Worm (Caenorhabditis elegans) whole organism, young adult: ENCODE results near the gene Y57G11C.43.
A peak's percentile ranks its signal among the peaks of the same experiment; 100 is the strongest.

Experiments
- B0035.1 ChIP-seq: sonication (generic microtip); optimal IDR thresholded peaks from 2 replicates; lab custom pipeline; 2016; ENCODE audit warnings: missing genetic modification characterization, mild to moderate bottlenecking, missing compliant biosample characterization, missing genotype, missing genetic modification reagents
- B0261.1 ChIP-seq: sonication (generic microtip); optimal IDR thresholded peaks from 2 replicates; lab custom pipeline; 2016; ENCODE audit warnings: mild to moderate bottlenecking, missing genetic modification characterization, moderate library complexity, missing compliant biosample characterization
- B0336.3 ChIP-seq: fragments of 200-800 bp; sonication (Bioruptor generic); IDR thresholded peaks from 2 replicates; pipeline ENCODE4 v1.3.6; 2022; ENCODE audit warnings: missing genetic modification characterization, missing compliant biosample characterization
- C06A6.2 ChIP-seq: fragments of 200-800 bp; sonication (Bioruptor generic); conservative IDR thresholded peaks from 2 replicates; pipeline ENCODE4 v1.3.6; 2022; ENCODE audit warnings: missing genetic modification characterization, missing compliant biosample characterization
- D2030.7 ChIP-seq: fragments of 200-800 bp; sonication (Bioruptor generic); IDR thresholded peaks from 2 replicates; pipeline ENCODE4 v1.3.6; 2022; ENCODE audit warnings: missing genetic modification reagents, missing genetic modification characterization, missing compliant biosample characterization
- F10E7.11 ChIP-seq: sonication (generic microtip); optimal IDR thresholded peaks from 2 replicates; lab custom pipeline; 2017; ENCODE audit warnings: mild to moderate bottlenecking, missing genetic modification characterization, moderate library complexity, missing compliant biosample characterization
- F23B12.7 ChIP-seq: sonication (generic microtip); optimal IDR thresholded peaks from 2 replicates; lab custom pipeline; 2017; ENCODE audit warnings: missing genetic modification characterization, mild to moderate bottlenecking, missing compliant biosample characterization, antibody characterized with exemption, moderate library complexity; ENCODE audit not compliant: insufficient read depth
- F52B5.7 ChIP-seq: sonication (generic microtip); optimal IDR thresholded peaks from 2 replicates; lab custom pipeline; 2016; ENCODE audit warnings: mild to moderate bottlenecking, missing genetic modification characterization, missing compliant biosample characterization
- F57A8.1 ChIP-seq: fragments of 200-800 bp; sonication (Bioruptor generic); optimal IDR thresholded peaks from 2 replicates; lab custom pipeline; 2018; ENCODE audit warnings: mild to moderate bottlenecking, missing genetic modification characterization, moderate library complexity, missing compliant biosample characterization
- K11D2.4 ChIP-seq: fragments of 200-800 bp; sonication (Bioruptor generic); IDR thresholded peaks from 2 replicates; pipeline ENCODE4 v1.3.6; 2022; ENCODE audit warnings: missing genetic modification reagents, missing genetic modification characterization, missing compliant biosample characterization
- K12H6.12 ChIP-seq: fragments of 200-800 bp; sonication (Bioruptor generic); optimal IDR thresholded peaks from 2 replicates; lab custom pipeline; 2018; ENCODE audit warnings: mild to moderate bottlenecking, missing genetic modification characterization, missing compliant biosample characterization
- Y53G8AR.9 ChIP-seq: fragments of 200-800 bp; sonication (Bioruptor generic); conservative IDR thresholded peaks from 2 replicates; pipeline ENCODE4 v1.3.6; 2022; ENCODE audit warnings: missing genetic modification reagents, missing genetic modification characterization, missing compliant biosample characterization
- Y79H2A.3 ChIP-seq: fragments of 200-800 bp; sonication (Bioruptor generic); conservative IDR thresholded peaks from 2 replicates; pipeline ENCODE4 v1.3.6; 2022; ENCODE audit warnings: missing genetic modification reagents, missing genetic modification characterization, missing compliant biosample characterization
- ama-1 ChIP-seq, 3 experiments: fragments of 150-350 bp in 1 of 3; sonication (generic microtip) in 2 of 3; optimal IDR thresholded peaks; 2 replicates each; lab custom pipeline; 2014 to 2018; ENCODE audit warnings: missing biosample characterization in 2 of 3, missing genetic modification characterization in 2 of 3, missing genetic modification reagents in 2 of 3
- atf-7 ChIP-seq: sonication (generic microtip); optimal IDR thresholded peaks from 2 replicates; lab custom pipeline; 2017; ENCODE audit warnings: mild to moderate bottlenecking, missing genetic modification characterization, missing compliant biosample characterization
- attf-3 ChIP-seq: fragments of 200-800 bp; sonication (Bioruptor generic); conservative IDR thresholded peaks from 2 replicates; pipeline ENCODE4 v1.3.6; 2022; ENCODE audit warnings: missing genetic modification reagents, missing genetic modification characterization, missing compliant biosample characterization
- attf-5 ChIP-seq: fragments of 200-800 bp; sonication (Bioruptor generic); optimal IDR thresholded peaks from 2 replicates; lab custom pipeline; 2018; ENCODE audit warnings: mild to moderate bottlenecking, missing genetic modification characterization, missing compliant biosample characterization
- cebp-2 ChIP-seq: fragments of 200-800 bp; sonication (Bioruptor generic); IDR thresholded peaks from 2 replicates; pipeline ENCODE4 v1.3.6; 2022; ENCODE audit warnings: missing genetic modification characterization, missing compliant biosample characterization
- ceh-100 ChIP-seq: fragments of 200-800 bp; sonication (Bioruptor generic); IDR thresholded peaks from 2 replicates; pipeline ENCODE4 v1.3.6; 2022; ENCODE audit warnings: missing genetic modification reagents, missing genetic modification characterization, missing compliant biosample characterization
- ceh-27 ChIP-seq: fragments of 200-800 bp; sonication (Bioruptor generic); optimal IDR thresholded peaks from 2 replicates; lab custom pipeline; 2018; ENCODE audit warnings: mild to moderate bottlenecking, missing genetic modification characterization, moderate library complexity, missing compliant biosample characterization
- ceh-91 ChIP-seq: fragments of 200-800 bp; sonication (Bioruptor generic); IDR thresholded peaks from 2 replicates; pipeline ENCODE4 v1.3.6; 2022; ENCODE audit warnings: missing genetic modification reagents, missing genetic modification characterization, missing compliant biosample characterization
- die-1 ChIP-seq: sonication (generic microtip); optimal IDR thresholded peaks from 2 replicates; lab custom pipeline; 2016; ENCODE audit warnings: missing genotype, mild to moderate bottlenecking, missing genetic modification characterization, missing compliant biosample characterization
- dox-1 ChIP-seq: fragments of 200-800 bp; sonication (Bioruptor generic); IDR thresholded peaks from 2 replicates; pipeline ENCODE4 v1.3.6; 2022; ENCODE audit warnings: missing genetic modification reagents, missing genetic modification characterization, missing compliant biosample characterization
- egrh-3 ChIP-seq: fragments of 200-800 bp; sonication (Bioruptor generic); IDR thresholded peaks from 2 replicates; pipeline ENCODE4 v1.3.6; 2022; ENCODE audit warnings: missing genetic modification reagents, missing genetic modification characterization, missing compliant biosample characterization
- ets-4 ChIP-seq: fragments of 200-800 bp; sonication (Bioruptor generic); optimal IDR thresholded peaks from 2 replicates; lab custom pipeline; 2018; ENCODE audit warnings: mild to moderate bottlenecking, missing genetic modification characterization, missing compliant biosample characterization
- him-1 ChIP-seq: sonication (generic microtip); optimal IDR thresholded peaks from 2 replicates; lab custom pipeline; 2016; ENCODE audit warnings: missing genotype, missing genetic modification reagents, missing genetic modification characterization, missing compliant biosample characterization
- hlh-26 ChIP-seq: fragments of 200-800 bp; sonication (Bioruptor generic); conservative IDR thresholded peaks from 2 replicates; pipeline ENCODE4 v1.3.6; 2022; ENCODE audit warnings: missing genetic modification reagents, missing genetic modification characterization, missing compliant biosample characterization
- hsf-1 ChIP-seq: fragments of 200-800 bp; sonication (Bioruptor generic); IDR thresholded peaks from 2 replicates; pipeline ENCODE4 v1.3.6; 2022; ENCODE audit warnings: missing genetic modification reagents, missing genetic modification characterization, missing compliant biosample characterization
- let-607 ChIP-seq, 2 experiments: fragments of 200-800 bp in 1 of 2; sonication (Bioruptor generic) in 1 of 2; sonication (generic microtip) in 1 of 2; optimal IDR thresholded peaks; 2 replicates each; lab custom pipeline; 2016 to 2018; ENCODE audit warnings: mild to moderate bottlenecking in 2 of 2, missing compliant biosample characterization in 2 of 2, missing genetic modification characterization in 2 of 2, moderate library complexity in 2 of 2, missing genotype in 1 of 2
- madf-10 ChIP-seq: sonication (generic microtip); optimal IDR thresholded peaks from 2 replicates; lab custom pipeline; 2016; ENCODE audit warnings: mild to moderate bottlenecking, missing genetic modification characterization, missing compliant biosample characterization
- madf-3 ChIP-seq: fragments of 200-800 bp; sonication (Bioruptor generic); IDR thresholded peaks from 2 replicates; pipeline ENCODE4 v1.3.6; 2022; ENCODE audit warnings: missing genetic modification reagents, missing genetic modification characterization, missing compliant biosample characterization
- mcd-1 ChIP-seq: fragments of 200-800 bp; sonication (Bioruptor generic); IDR thresholded peaks from 2 replicates; pipeline ENCODE4 v1.3.6; 2022; ENCODE audit warnings: missing genetic modification reagents, missing genetic modification characterization, missing compliant biosample characterization
- mes-4 ChIP-seq: sonication (generic microtip); optimal IDR thresholded peaks from 2 replicates; lab custom pipeline; 2016; ENCODE audit warnings: missing genotype, missing genetic modification characterization, missing compliant biosample characterization
- mxl-1 ChIP-seq: sonication (generic microtip); optimal IDR thresholded peaks from 2 replicates; lab custom pipeline; 2016; ENCODE audit warnings: missing genetic modification characterization, missing compliant biosample characterization
- nfya-1 ChIP-seq: sonication (generic microtip); optimal IDR thresholded peaks from 2 replicates; lab custom pipeline; 2017; ENCODE audit warnings: antibody characterized with exemption, missing compliant biosample characterization, missing genetic modification characterization, borderline replicate concordance; ENCODE audit not compliant: insufficient read depth
- nhr-179 ChIP-seq: sonication (generic microtip); optimal IDR thresholded peaks from 2 replicates; lab custom pipeline; 2016; ENCODE audit warnings: mild to moderate bottlenecking, missing genetic modification characterization, missing compliant biosample characterization
- nhr-90 ChIP-seq: sonication (generic microtip); optimal IDR thresholded peaks from 2 replicates; lab custom pipeline; 2016; ENCODE audit warnings: missing genotype, mild to moderate bottlenecking, missing genetic modification characterization, missing compliant biosample characterization
- pha-4 ChIP-seq: fragments of 150-350 bp; sonication (generic microtip); optimal IDR thresholded peaks from 2 replicates; lab custom pipeline; 2014; ENCODE audit warnings: missing biosample characterization, missing genetic modification reagents, missing genetic modification characterization
- repo-1 ChIP-seq: sonication (generic microtip); optimal IDR thresholded peaks from 2 replicates; lab custom pipeline; 2017; ENCODE audit warnings: mild to moderate bottlenecking, missing genetic modification characterization, missing compliant biosample characterization
- rpc-1 ChIP-seq, 2 experiments: fragments of 150-350 bp in 1 of 2; sonication (generic microtip) in 1 of 2; optimal IDR thresholded peaks; 2 replicates each; lab custom pipeline; 2014 to 2018; ENCODE audit warnings: missing biosample characterization in 1 of 2, missing genetic modification characterization in 1 of 2, missing genetic modification reagents in 1 of 2, missing genotype in 1 of 2
- snpc-1.3 ChIP-seq: sonication (generic microtip); optimal IDR thresholded peaks from 2 replicates; lab custom pipeline; 2017; ENCODE audit warnings: missing genetic modification characterization, mild to moderate bottlenecking, missing compliant biosample characterization, antibody characterized with exemption, moderate library complexity, missing genotype, missing genetic modification reagents; ENCODE audit not compliant: insufficient read depth
- snpc-4 ChIP-seq, 5 experiments: fragments of 150-350 bp in 1 of 5; sonication (generic microtip) in 4 of 5; optimal IDR thresholded peaks; 2 replicates each; lab custom pipeline; 2014 to 2018; ENCODE audit warnings: missing genetic modification characterization in 5 of 5, missing biosample characterization in 3 of 5, antibody characterized with exemption in 2 of 5, mild to moderate bottlenecking in 2 of 5, missing compliant biosample characterization in 2 of 5, missing genotype in 2 of 5, moderate library complexity in 2 of 5, missing genetic modification reagents in 1 of 5
- sptf-2 ChIP-seq: fragments of 200-800 bp; sonication (Bioruptor generic); optimal IDR thresholded peaks from 2 replicates; lab custom pipeline; 2018; ENCODE audit warnings: mild to moderate bottlenecking, missing genetic modification characterization, missing compliant biosample characterization
- tbp1 ChIP-seq: fragments of 200-800 bp; sonication (Bioruptor generic); optimal IDR thresholded peaks from 2 replicates; lab custom pipeline; 2018; ENCODE audit warnings: mild to moderate bottlenecking, missing genetic modification characterization, missing compliant biosample characterization
- unc-130 ChIP-seq: sonication (generic microtip); optimal IDR thresholded peaks from 2 replicates; lab custom pipeline; 2016; ENCODE audit warnings: missing genetic modification reagents, missing genetic modification characterization, missing compliant biosample characterization
- ztf-25 ChIP-seq: fragments of 200-800 bp; sonication (Bioruptor generic); IDR thresholded peaks from 2 replicates; pipeline ENCODE4 v1.3.6; 2022; ENCODE audit warnings: missing genetic modification reagents, missing genetic modification characterization, missing compliant biosample characterization

Y57G11C.43 gene

DNA sequence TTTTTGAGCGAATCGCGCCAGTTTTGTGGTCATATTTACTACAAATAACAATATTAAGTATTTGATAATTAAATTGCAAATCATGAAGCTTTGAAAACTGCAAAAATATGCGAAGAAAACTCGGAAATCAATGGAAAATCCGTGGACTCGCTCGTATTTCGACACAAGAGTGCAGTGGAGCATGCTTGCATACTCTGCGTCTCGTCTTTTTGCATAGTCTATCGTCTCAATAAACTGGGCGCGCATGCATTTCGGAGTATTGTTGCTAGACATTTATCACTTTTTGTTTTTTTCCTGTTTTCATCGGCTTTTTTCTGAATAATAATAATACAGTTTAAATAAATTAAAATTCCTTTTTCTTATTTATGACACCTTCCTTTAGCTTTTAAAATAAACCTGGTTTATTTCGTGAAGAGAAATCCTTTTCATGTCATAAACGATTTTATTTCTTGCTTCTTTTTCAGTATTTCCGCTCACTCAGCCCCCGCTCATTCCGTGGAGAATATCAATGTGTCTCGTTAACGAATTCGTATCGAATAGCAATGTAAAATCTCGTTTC lies 1.5 kb upstream of the Y57G11C.43 start, which contains the start of the genes mrps-7 and Y57G11C.3 (continued):
- TF ChIP-seq F52B5.7 (tag; lab: Kevin White, UChicago) (no peak), K12H6.12 (peak; percentile 69), nfya-1 (tag; lab: Kevin White, UChicago) (no peak), ceh-27 (GFP tag; lab: Kevin White, UChicago) (peak; percentile 74), B0035.1 (no peak), snpc-1.3 (tag; lab: Kevin White, UChicago) (peak; percentile 90), B0261.1 (tag; lab: Kevin White, UChicago) (no peak), B0336.3 (GFP tag; lab: Robert Waterston, UW) (peak; percentile 68), D2030.7 (GFP tag; lab: Robert Waterston, UW) (peak; percentile 64; the same call in 1 of the 2 replicates), ets-4 (GFP tag; lab: Kevin White, UChicago) (no peak), mes-4 (tag; lab: Kevin White, UChicago) (no peak), dox-1 (GFP tag; lab: Robert Waterston, UW) (peak; percentile 86), tbp1 (GFP tag; lab: Kevin White, UChicago) (peak; percentile 72), him-1 (tag; lab: Kevin White, UChicago) (no peak), madf-10 (no peak), nhr-179 (tag; lab: Kevin White, UChicago) (no peak), let-607 (tag; optimal IDR thresholded peaks at IDR 0.05; lab: Kevin White, UChicago) (peak in 1 of 2 experiments; percentile 47), mxl-1 (tag; lab: Kevin White, UChicago) (no peak), repo-1 (tag; lab: Kevin White, UChicago) (no peak), F10E7.11 (no peak), C06A6.2 (GFP tag; lab: Robert Waterston, UW) (no peak), mcd-1 (GFP tag; lab: Robert Waterston, UW) (peak; percentile 99), sptf-2 (GFP tag; lab: Kevin White, UChicago) (no peak), ceh-100 (no peak; the same call in 1 of the 2 replicates), ceh-91 (GFP tag; lab: Robert Waterston, UW) (no peak), rpc-1 (optimal IDR thresholded peaks at IDR 0.05; lab: Kevin White, UChicago) (no peak), rpc-1 (tag; optimal IDR thresholded peaks at IDR 0.05; lab: Kevin White, UChicago) (no peak), F57A8.1 (GFP tag; lab: Kevin White, UChicago) (no peak), madf-3 (GFP tag; lab: Robert Waterston, UW) (no peak), unc-130 (GFP tag; lab: Kevin White, UChicago) (no peak), atf-7 (tag; lab: Kevin White, UChicago) (no peak), hlh-26 (GFP tag; lab: Robert Waterston, UW) (no peak), hsf-1 (GFP tag; lab: Robert Waterston, UW) (no peak), ztf-25 (GFP tag; lab: Robert Waterston, UW) (no peak), F23B12.7 (peak; percentile 82), pha-4 (tag; lab: Kevin White, UChicago) (peak; percentile 80), snpc-4 (GFP tag; optimal IDR thresholded peaks at IDR 0.05; lab: Kevin White, UChicago) (peak; percentile 83), snpc-4 (tag; optimal IDR thresholded peaks at IDR 0.05; lab: Kevin White, UChicago) (peak; percentile 73 to 93 (median 86)), ama-1 (optimal IDR thresholded peaks at IDR 0.05; lab: Kevin White, UChicago) (peak; percentile 27), ama-1 (GFP tag; optimal IDR thresholded peaks at IDR 0.05; lab: Kevin White, UChicago) (no peak), nhr-90 (no peak), egrh-3 (GFP tag; lab: Robert Waterston, UW) (no peak), Y53G8AR.9 (GFP tag; lab: Robert Waterston, UW) (no peak; the same call in 1 of the 2 replicates), attf-5 (GFP tag; lab: Kevin White, UChicago) (peak; percentile 79), attf-3 (peak; percentile 100), die-1 (tag; lab: Kevin White, UChicago) (no peak), Y79H2A.3 (no peak), cebp-2 (GFP tag; lab: Robert Waterston, UW) (no peak), K11D2.4 (GFP tag; lab: Robert Waterston, UW) (peak; percentile 70)
